Fruit fly (Drosophila melanogaster): ENCODE data around the gene CG7600.
A peak's percentile ranks its signal among the peaks of the same experiment; 100 is the strongest.

CG7600 gene

DNA sequence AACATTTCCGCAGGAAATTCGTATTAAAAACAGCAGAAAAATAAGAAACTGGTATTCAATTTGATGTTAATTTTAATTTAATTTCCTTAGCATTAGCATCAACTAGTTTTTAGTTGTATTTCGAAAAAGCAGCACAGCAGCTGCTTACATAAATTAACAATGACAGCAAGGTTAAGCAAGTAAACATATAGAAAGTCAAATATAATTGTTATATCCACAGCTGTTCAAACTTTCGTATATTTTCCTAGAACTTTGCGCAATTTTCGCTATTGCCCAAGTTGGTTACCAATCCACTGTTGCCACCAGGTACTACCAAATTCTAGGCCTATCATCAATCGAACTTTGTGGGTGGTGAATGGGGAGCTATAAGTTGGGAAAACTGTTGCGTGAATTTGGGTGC, 20.6 kb upstream of the CG7600 start (continued):
- TF ChIP-seq CG15073 (GFP tag; optimal IDR thresholded peaks at IDR 0.05) (no peak), CG11247 (GFP tag; IDR thresholded peaks at IDR 0.05) (0 out of 2 replicates have a peak, but pooled peaks have one; percentile 7), CG18011 (GFP tag; optimal IDR thresholded peaks at IDR 0.05) (no peak), CG16813 (GFP tag; IDR thresholded peaks at IDR 0.05; ENCODE audit: partially characterized antibody) (no peak), CG17328 (GFP tag; IDR thresholded peaks at IDR 0.05) (no peak), Blimp-1 (GFP tag; optimal IDR thresholded peaks at IDR 0.05) (no peak), Myb (GFP tag; optimal IDR thresholded peaks at IDR 0.05) (no peak), CG2889 (GFP tag; IDR thresholded peaks at IDR 0.05) (no peak), CG2875 (GFP tag; optimal IDR thresholded peaks at IDR 0.05) (no peak), HHEX (GFP tag; optimal IDR thresholded peaks at IDR 0.05) (peak; percentile 2), CG14441 (GFP tag; IDR thresholded peaks at IDR 0.05) (no peak), row (GFP tag; IDR thresholded peaks at IDR 0.05) (no peak), CG15696 (tag; optimal IDR thresholded peaks at IDR 0.05) (no peak), amos (GFP tag; IDR thresholded peaks at IDR 0.05; ENCODE audit: partially characterized antibody) (no peak), slp2 (GFP tag; optimal IDR thresholded peaks at IDR 0.05) (no peak), ase (GFP tag; IDR thresholded peaks at IDR 0.05) (no peak), fd64A (GFP tag; optimal IDR thresholded peaks at IDR 0.05) (no peak), bbx (GFP tag; IDR thresholded peaks at IDR 0.05; ENCODE audit: partially characterized antibody) (no peak), D (optimal IDR thresholded peaks at IDR 0.05) (no peak), D (GFP tag; optimal IDR thresholded peaks at IDR 0.05) (no peak), chif (GFP tag; optimal IDR thresholded peaks at IDR 0.05) (no peak), Vsx1 (GFP tag; optimal IDR thresholded peaks at IDR 0.05) (no peak), CG12071 (GFP tag; optimal IDR thresholded peaks at IDR 0.05) (peak; percentile 22), CG6175 (GFP tag; IDR thresholded peaks at IDR 0.05) (no peak), ttk (GFP tag; IDR thresholded peaks at IDR 0.05) (no peak), CG8281 (tag; optimal IDR thresholded peaks at IDR 0.05) (no peak), Xbp1 (GFP tag; optimal IDR thresholded peaks at IDR 0.05) (no peak), Taf1 (GFP tag; IDR thresholded peaks at IDR 0.05) (no peak), Asciz (GFP tag; optimal IDR thresholded peaks at IDR 0.05) (no peak), sens (GFP tag) (peak; percentile 46), gem (tag; optimal IDR thresholded peaks at IDR 0.05) (no peak), CG6813 (GFP tag; optimal IDR thresholded peaks at IDR 0.05) (peak; percentile 15), disco-r (GFP tag; optimal IDR thresholded peaks at IDR 0.05) (no peak), Jarid2 (GFP tag; optimal IDR thresholded peaks at IDR 0.05) (no peak), CG15011 (GFP tag; optimal IDR thresholded peaks at IDR 0.05) (no peak), CG2712 (tag; optimal IDR thresholded peaks at IDR 0.05) (no peak), ERR (GFP tag; optimal IDR thresholded peaks at IDR 0.05) (no peak), inv (GFP tag; IDR thresholded peaks at IDR 0.05; ENCODE audit: partially characterized antibody) (no peak), CG6272 (GFP tag; IDR thresholded peaks at IDR 0.05) (no peak), ab (GFP tag; optimal IDR thresholded peaks at IDR 0.05) (no peak), CG32772 (GFP tag; IDR thresholded peaks at IDR 0.05) (no peak), Hmr (GFP tag; optimal IDR thresholded peaks at IDR 0.05) (peak; percentile 45), CG10431 (GFP tag; optimal IDR thresholded peaks at IDR 0.05) (no peak), Sox102F (GFP tag; optimal IDR thresholded peaks at IDR 0.05) (no peak), Dek (tag; optimal IDR thresholded peaks at IDR 0.05) (no peak), CG9817 (tag; optimal IDR thresholded peaks at IDR 0.05) (no peak), grau (tag; optimal IDR thresholded peaks at IDR 0.05) (no peak), CG8944 (GFP tag; optimal IDR thresholded peaks at IDR 0.05) (no peak), CG11085 (GFP tag; IDR thresholded peaks at IDR 0.05) (no peak), H15 (GFP tag; IDR thresholded peaks at IDR 0.05) (no peak), CG12744 (GFP tag; optimal IDR thresholded peaks at IDR 0.05) (no peak), CG1832 (GFP tag; optimal IDR thresholded peaks at IDR 0.05) (no peak)
